Fruit fly (Drosophila melanogaster) whole organism, adult: ENCODE measurements around the gene CG14072.

ENCODE experiments used
- CG11617 ChIP-seq: fragments of 200-800 bp; sonication (Bioruptor generic); optimal IDR thresholded peaks from 2 replicates; lab custom pipeline; 2017; ENCODE audit warnings: mild to moderate bottlenecking, missing biosample characterization, missing genetic modification reagents, missing genetic modification characterization
- CG12768 ChIP-seq: fragments of 200-800 bp; sonication (Bioruptor generic); optimal IDR thresholded peaks from 2 replicates; lab custom pipeline; 2017; ENCODE audit warnings: missing biosample characterization, missing genetic modification characterization, mild to moderate bottlenecking, moderate library complexity, missing genetic modification reagents
- CG33017 ChIP-seq: fragments of 200-800 bp; sonication (Bioruptor generic); optimal IDR thresholded peaks from 2 replicates; lab custom pipeline; 2018; ENCODE audit warnings: missing biosample characterization, mild to moderate bottlenecking, missing genetic modification characterization, moderate library complexity
- CG7045 ChIP-seq: fragments of 200-800 bp; sonication (Bioruptor generic); optimal IDR thresholded peaks from 2 replicates; lab custom pipeline; 2017; ENCODE audit warnings: missing biosample characterization, mild to moderate bottlenecking, missing genetic modification characterization

DNA sequence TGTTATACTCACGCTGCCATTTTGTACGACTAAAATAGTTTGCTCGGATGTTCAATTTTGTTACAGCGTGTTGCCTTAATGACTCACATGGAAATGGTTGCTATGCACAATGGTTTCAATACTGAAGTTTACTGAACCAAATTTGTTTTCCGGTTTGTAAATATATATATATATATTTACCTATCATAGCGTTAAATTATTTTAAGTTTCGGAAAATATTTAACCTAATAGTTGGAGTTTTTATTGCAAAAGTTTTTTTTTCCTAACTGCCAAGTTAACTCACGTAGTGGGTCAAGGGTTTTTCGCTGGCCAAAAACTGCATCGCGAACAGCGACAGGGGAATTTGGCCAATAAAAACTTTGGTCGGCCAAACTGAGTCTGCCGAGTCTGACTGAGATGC lies 27.7 kb upstream of the CG14072 start, which contains the start of gene CG7309:
- TF ChIP-seq CG33017 (tag; lab: Kevin White, UChicago) (no peak), CG7045 (GFP tag; lab: Kevin White, UChicago) (no peak), CG12768 (GFP tag; lab: Kevin White, UChicago) (no peak), CG11617 (GFP tag; lab: Kevin White, UChicago) (no peak)
